Fruit fly (Drosophila melanogaster): ENCODE measurements around the gene PH4alphaPV.

Gene PH4alphaPV

dm6 chr3R:30596704-30597103 lies 51.6 kb downstream of the PH4alphaPV start, which contains the start of gene CG31019:
Gene CG31019, plus strand, starts transcription at chr3R:30597004.
- TF ChIP-seq Crg-1 (GFP tag; optimal IDR thresholded peaks at IDR 0.05): no peak
- TF ChIP-seq CG7045 (GFP tag; optimal IDR thresholded peaks at IDR 0.05): no peak
- no peak for TF ChIP-seq bab1 (GFP tag; optimal IDR thresholded peaks at IDR 0.05)
- no peak for TF ChIP-seq CG5204 (GFP tag; optimal IDR thresholded peaks at IDR 0.05)
- no peak for TF ChIP-seq toe (GFP tag; optimal IDR thresholded peaks at IDR 0.05)
- TF ChIP-seq CG12768 (GFP tag; optimal IDR thresholded peaks at IDR 0.05): no peak
- TF ChIP-seq ovo (GFP tag; optimal IDR thresholded peaks at IDR 0.05): no peak
- TF ChIP-seq Clk (GFP tag; optimal IDR thresholded peaks at IDR 0.05): no peak
